Worm (Caenorhabditis elegans): ENCODE data around the gene F08F8.9.

The F08F8.9 gene

ce11 chrIII:7300169-7300568 is 53.6 kb downstream of the F08F8.9 start:
- TF ChIP-seq tlp-1 (tag; optimal IDR thresholded peaks at IDR 0.05) = no peak
- no peak for TF ChIP-seq unc-86 (tag; optimal IDR thresholded peaks at IDR 0.05)
- no peak for TF ChIP-seq pqm-1 (tag; optimal IDR thresholded peaks at IDR 0.05)
- no peak for TF ChIP-seq xbp-1 (tag; optimal IDR thresholded peaks at IDR 0.05)
- no peak for TF ChIP-seq isw-1 (GFP tag; IDR thresholded peaks at IDR 0.05)
- no peak for TF ChIP-seq lin-15B (tag; optimal IDR thresholded peaks at IDR 0.05)
- peak; percentile 36; the same call in 1 of the 2 replicates for TF ChIP-seq grh-1 (GFP tag; IDR thresholded peaks at IDR 0.05)
- no peak for TF ChIP-seq egl-13 (tag; optimal IDR thresholded peaks at IDR 0.05)
- no peak for TF ChIP-seq F16B12.6 (tag; optimal IDR thresholded peaks at IDR 0.05)
- TF ChIP-seq mab-9 (GFP tag; IDR thresholded peaks at IDR 0.05) = no peak
- no peak for TF ChIP-seq unc-62 (GFP tag; optimal IDR thresholded peaks at IDR 0.05)
- no peak for TF ChIP-seq pag-3 (tag; optimal IDR thresholded peaks at IDR 0.05; ENCODE audit: borderline replicate concordance, insufficient read depth)
- TF ChIP-seq aha-1 (tag; optimal IDR thresholded peaks at IDR 0.05) = no peak
- TF ChIP-seq nhr-20 (tag; optimal IDR thresholded peaks at IDR 0.05) = peak; percentile 89
- TF ChIP-seq snpc-4 (tag; optimal IDR thresholded peaks at IDR 0.05) = no peak
- TF ChIP-seq fos-1 (tag; optimal IDR thresholded peaks at IDR 0.05) = no peak
- TF ChIP-seq hpl-2 (GFP tag; optimal IDR thresholded peaks at IDR 0.05) = no peak
- TF ChIP-seq ztf-11 (tag; optimal IDR thresholded peaks at IDR 0.05) = no peak
- TF ChIP-seq nhr-71 (tag; optimal IDR thresholded peaks at IDR 0.05) = peak; percentile 85
- TF ChIP-seq aly-2 (tag; optimal IDR thresholded peaks at IDR 0.05) = no peak
- TF ChIP-seq fkh-10 (GFP tag; optimal IDR thresholded peaks at IDR 0.05) = no peak
- no peak for TF ChIP-seq fkh-8 (tag; optimal IDR thresholded peaks at IDR 0.05)
- TF ChIP-seq skn-1 (tag; optimal IDR thresholded peaks at IDR 0.05) = no peak
- TF ChIP-seq lir-3 (tag; optimal IDR thresholded peaks at IDR 0.05; ENCODE audit: poor library complexity) = no peak
- TF ChIP-seq swsn-7 (tag; optimal IDR thresholded peaks at IDR 0.05) = no peak
- TF ChIP-seq C34B4.2 (tag; optimal IDR thresholded peaks at IDR 0.05) = no peak
- no peak for TF ChIP-seq ceh-88 (GFP tag; IDR thresholded peaks at IDR 0.05)
- peak; percentile 64 for TF ChIP-seq blmp-1 (tag; optimal IDR thresholded peaks at IDR 0.05)
- TF ChIP-seq zip-4 (GFP tag; optimal IDR thresholded peaks at IDR 0.05) = no peak
- no peak for TF ChIP-seq mef-2 (tag; optimal IDR thresholded peaks at IDR 0.05)
- TF ChIP-seq sup-37 (GFP tag; optimal IDR thresholded peaks at IDR 0.05) = no peak
- no peak for TF ChIP-seq ets-5 (GFP tag; IDR thresholded peaks at IDR 0.05)
- TF ChIP-seq nhr-12 (tag; optimal IDR thresholded peaks at IDR 0.05) = no peak
- peak; percentile 50 to 72 for TF ChIP-seq lsy-2 (tag; optimal IDR thresholded peaks at IDR 0.05)
- peak; percentile 46 for TF ChIP-seq mep-1 (tag; optimal IDR thresholded peaks at IDR 0.05)
- no peak for TF ChIP-seq unc-130 (tag; optimal IDR thresholded peaks at IDR 0.05)
- peak; percentile 84 for TF ChIP-seq nhr-90 (tag; optimal IDR thresholded peaks at IDR 0.05; ENCODE audit: poor library complexity)
- TF ChIP-seq nhr-47 (tag; optimal IDR thresholded peaks at IDR 0.05) = peak; percentile 54
- TF ChIP-seq hlh-4 (tag; optimal IDR thresholded peaks at IDR 0.05) = no peak
- peak; percentile 81 for TF ChIP-seq lin-14 (GFP tag; optimal IDR thresholded peaks at IDR 0.05)
- TF ChIP-seq fkh-4 (tag; optimal IDR thresholded peaks at IDR 0.05; ENCODE audit: borderline replicate concordance) = no peak
- no peak for TF ChIP-seq jun-1 (tag; optimal IDR thresholded peaks at IDR 0.05)
- TF ChIP-seq lin-13 (GFP tag; optimal IDR thresholded peaks at IDR 0.05) = peak; percentile 31
- TF ChIP-seq pax-3 (tag; optimal IDR thresholded peaks at IDR 0.05) = no peak
- TF ChIP-seq lin-39 (tag; optimal IDR thresholded peaks at IDR 0.05) = no peak
- TF ChIP-seq ztf-4 (tag; optimal IDR thresholded peaks at IDR 0.05) = no peak
- no peak for TF ChIP-seq sptf-1 (tag; optimal IDR thresholded peaks at IDR 0.05)
- peak; percentile 69 for TF ChIP-seq C16A3.4 (tag; optimal IDR thresholded peaks at IDR 0.05)
- TF ChIP-seq mdl-1 (tag; optimal IDR thresholded peaks at IDR 0.05) = peak in 1 of 2 experiments; percentile 53
- peak in 1 of 2 experiments; percentile 8 for TF ChIP-seq efl-1 (optimal IDR thresholded peaks at IDR 0.05)
- TF ChIP-seq efl-1 (GFP tag; optimal IDR thresholded peaks at IDR 0.05 in 1 of 2) = peak in 1 of 2 experiments; percentile 85
- no peak for TF ChIP-seq Y116A8C.19 (tag; optimal IDR thresholded peaks at IDR 0.05; ENCODE audit: borderline replicate concordance)
- no peak for TF ChIP-seq ceh-90 (tag; optimal IDR thresholded peaks at IDR 0.05)
- TF ChIP-seq nhr-77 (tag; optimal IDR thresholded peaks at IDR 0.05) = no peak
